Fruit fly (Drosophila melanogaster) whole organism, embryonic: ENCODE measurements around the gene Prim2.

Experiments
- CG10267 ChIP-seq: fragments of 200-800 bp; sonication (Bioruptor generic); optimal IDR thresholded peaks from 2 replicates; lab custom pipeline; 2018; ENCODE audit warnings: missing biosample characterization, mild to moderate bottlenecking, missing genetic modification characterization, moderate library complexity
- CG10462 ChIP-seq: fragments of 200-800 bp; sonication (Bioruptor generic); optimal IDR thresholded peaks from 2 replicates; lab custom pipeline; 2016; ENCODE audit warnings: missing biosample characterization, missing genetic modification characterization
- CG11085 ChIP-seq: fragments of 200-800 bp; sonication (Bioruptor generic); IDR thresholded peaks from 2 replicates; pipeline ENCODE4 v1.3.6; 2022; ENCODE audit warnings: missing biosample characterization, missing genetic modification characterization
- CG11696 ChIP-seq: fragments of 200-800 bp; sonication (Bioruptor generic); IDR thresholded peaks from 2 replicates; pipeline ENCODE4 v1.3.6; 2022; ENCODE audit warnings: missing biosample characterization, missing genetic modification characterization
- CG12104 ChIP-seq: fragments of 200-800 bp; sonication (Bioruptor generic); optimal IDR thresholded peaks from 3 replicates; lab custom pipeline; 2016; ENCODE audit warnings: missing biosample characterization, missing genetic modification characterization
- CG13123 ChIP-seq: fragments of 200-800 bp; sonication (Bioruptor generic); optimal IDR thresholded peaks from 2 replicates; lab custom pipeline; 2016; ENCODE audit warnings: missing biosample characterization, missing genetic modification characterization
- CG17361 ChIP-seq: fragments of 200-800 bp; sonication (Bioruptor generic); IDR thresholded peaks from 3 replicates; pipeline ENCODE4 v1.3.6; 2022; ENCODE audit warnings: missing biosample characterization, missing genetic modification characterization
- CG2129 ChIP-seq: fragments of 200-800 bp; sonication (Bioruptor generic); IDR thresholded peaks from 2 replicates; pipeline ENCODE4 v1.3.6; 2022; ENCODE audit warnings: missing biosample characterization, missing genetic modification characterization; ENCODE audit not compliant: partially characterized antibody
- CG2889 ChIP-seq: fragments of 200-800 bp; sonication (Bioruptor generic); IDR thresholded peaks from 3 replicates; pipeline ENCODE4 v1.3.6; 2022; ENCODE audit warnings: missing biosample characterization, missing genetic modification characterization
- CG34224 ChIP-seq: fragments of 200-800 bp; sonication (Bioruptor generic); IDR thresholded peaks from 3 replicates; pipeline ENCODE4 v1.3.6; 2022; ENCODE audit warnings: missing biosample characterization, missing genetic modification characterization; ENCODE audit not compliant: partially characterized antibody
- CG3847 ChIP-seq: fragments of 200-800 bp; sonication (Bioruptor generic); IDR thresholded peaks from 2 replicates; pipeline ENCODE4 v1.3.6; 2022; ENCODE audit warnings: missing biosample characterization, missing genetic modification characterization
- CG4617 ChIP-seq: fragments of 200-800 bp; sonication (Bioruptor generic); optimal IDR thresholded peaks from 3 replicates; lab custom pipeline; 2016; ENCODE audit warnings: missing biosample characterization, missing genetic modification characterization, borderline replicate concordance
- CG5953 ChIP-seq: fragments of 200-800 bp; sonication (Bioruptor generic); IDR thresholded peaks from 2 replicates; pipeline ENCODE4 v1.3.6; 2022; ENCODE audit warnings: missing biosample characterization, missing genetic modification characterization
- CG6791 ChIP-seq: fragments of 200-800 bp; sonication (Bioruptor generic); IDR thresholded peaks from 3 replicates; pipeline ENCODE4 v1.3.6; 2022; ENCODE audit warnings: missing biosample characterization, missing genetic modification characterization; ENCODE audit not compliant: partially characterized antibody
- D ChIP-seq, 2 experiments: fragments of 200-800 bp in 1 of 2; fragments of >200 bp in 1 of 2; sonication (Bioruptor generic) in 1 of 2; optimal IDR thresholded peaks; 2 replicates in 1 of 2; 3 replicates in 1 of 2; lab custom pipeline; 2017; ENCODE audit warnings: mild to moderate bottlenecking in 1 of 2, missing biosample characterization in 1 of 2, missing genetic modification characterization in 1 of 2, missing genetic modification reagents in 1 of 2
- Doc3 ChIP-seq: fragments of 200-800 bp; sonication (Bioruptor generic); IDR thresholded peaks from 3 replicates; pipeline ENCODE4 v1.3.6; 2022; ENCODE audit warnings: missing biosample characterization, missing genetic modification characterization; ENCODE audit not compliant: partially characterized antibody
- E2f2 ChIP-seq: fragments of 200-800 bp; sonication (Bioruptor generic); IDR thresholded peaks from 2 replicates; pipeline ENCODE4 v1.3.6; 2022; ENCODE audit warnings: missing biosample characterization, missing genetic modification characterization
- Ets65A ChIP-seq: fragments of 200-800 bp; sonication (Bioruptor generic); peaks from one replicate; lab custom pipeline; 2016; ENCODE audit warnings: missing biosample characterization, missing genetic modification characterization
- Ets97D ChIP-seq: fragments of 200-800 bp; sonication (Bioruptor generic); optimal IDR thresholded peaks from 3 replicates; lab custom pipeline; 2016; ENCODE audit warnings: missing biosample characterization, missing genetic modification characterization
- HLH4C ChIP-seq: fragments of 200-800 bp; sonication (Bioruptor generic); IDR thresholded peaks from 3 replicates; pipeline ENCODE4 v1.3.6; 2022; ENCODE audit warnings: missing biosample characterization, missing genetic modification characterization; ENCODE audit not compliant: partially characterized antibody
- HmgZ ChIP-seq: fragments of 200-800 bp; sonication (Bioruptor generic); optimal IDR thresholded peaks from 2 replicates; lab custom pipeline; 2018; ENCODE audit warnings: missing biosample characterization, mild to moderate bottlenecking, missing genetic modification characterization
- Med ChIP-seq: fragments of 200-800 bp; sonication (Bioruptor generic); peaks from one replicate; lab custom pipeline; 2016; ENCODE audit warnings: missing biosample characterization, missing genetic modification characterization, mild to moderate bottlenecking, inconsistent platforms, moderate library complexity
- Scr ChIP-seq: fragments of 200-800 bp; sonication (Bioruptor generic); IDR thresholded peaks from 2 replicates; pipeline ENCODE4 v1.3.6; 2022; ENCODE audit warnings: missing biosample characterization, missing genetic modification characterization; ENCODE audit not compliant: partially characterized antibody
- YL-1 ChIP-seq: fragments of 200-800 bp; sonication (Bioruptor generic); optimal IDR thresholded peaks from 3 replicates; lab custom pipeline; 2017; ENCODE audit warnings: missing biosample characterization, mild to moderate bottlenecking, missing genetic modification characterization
- ab ChIP-seq: fragments of 200-800 bp; sonication (Bioruptor generic); optimal IDR thresholded peaks from 2 replicates; lab custom pipeline; 2016; ENCODE audit warnings: missing biosample characterization, missing genetic modification characterization
- al ChIP-seq: fragments of 200-800 bp; sonication (Bioruptor generic); IDR thresholded peaks from 2 replicates; pipeline ENCODE4 v1.3.6; 2022; ENCODE audit warnings: missing biosample characterization, missing genetic modification characterization
- amos ChIP-seq: fragments of 200-800 bp; sonication (Bioruptor generic); IDR thresholded peaks from 2 replicates; pipeline ENCODE4 v1.3.6; 2022; ENCODE audit warnings: missing biosample characterization, missing genetic modification characterization; ENCODE audit not compliant: partially characterized antibody
- bbx ChIP-seq: fragments of 200-800 bp; sonication (Bioruptor generic); IDR thresholded peaks from 2 replicates; pipeline ENCODE4 v1.3.6; 2022; ENCODE audit warnings: missing biosample characterization, missing genetic modification characterization; ENCODE audit not compliant: partially characterized antibody
- cato ChIP-seq: fragments of 200-800 bp; sonication (Bioruptor generic); optimal IDR thresholded peaks from 2 replicates; lab custom pipeline; 2016; ENCODE audit warnings: missing biosample characterization, missing genetic modification characterization, borderline replicate concordance
- chinmo ChIP-seq: fragments of 200-800 bp; sonication (Bioruptor generic); IDR thresholded peaks from 4 replicates; pipeline ENCODE4 v1.3.6; 2022; ENCODE audit warnings: missing biosample characterization, missing genetic modification characterization; ENCODE audit not compliant: partially characterized antibody
- crp ChIP-seq, 2 experiments: fragments of 200-800 bp; sonication (Bioruptor generic); optimal IDR thresholded peaks; 2 replicates in 1 of 2; 3 replicates in 1 of 2; lab custom pipeline; 2017; ENCODE audit warnings: missing biosample characterization in 2 of 2, missing genetic modification characterization in 2 of 2, mild to moderate bottlenecking in 1 of 2, moderate library complexity in 1 of 2
- disco-r ChIP-seq: fragments of 200-800 bp; sonication (Bioruptor generic); optimal IDR thresholded peaks from 2 replicates; lab custom pipeline; 2016; ENCODE audit warnings: missing biosample characterization, missing genetic modification characterization
- dysf ChIP-seq: fragments of 200-800 bp; sonication (Bioruptor generic); IDR thresholded peaks from 3 replicates; pipeline ENCODE4 v1.3.6; 2022; ENCODE audit warnings: missing biosample characterization, missing genetic modification characterization
- emc ChIP-seq: fragments of 200-800 bp; sonication (Bioruptor generic); optimal IDR thresholded peaks from 2 replicates; lab custom pipeline; 2016; ENCODE audit warnings: missing biosample characterization, missing genetic modification characterization
- h ChIP-seq: fragments of >200 bp; optimal IDR thresholded peaks from 2 replicates; lab custom pipeline; 2017
- ind ChIP-seq: fragments of 200-800 bp; sonication (Bioruptor generic); optimal IDR thresholded peaks from 3 replicates; lab custom pipeline; 2016; ENCODE audit warnings: missing biosample characterization, missing genetic modification characterization
- inv ChIP-seq: fragments of 200-800 bp; sonication (Bioruptor generic); IDR thresholded peaks from 2 replicates; pipeline ENCODE4 v1.3.6; 2022; ENCODE audit warnings: missing biosample characterization, missing genetic modification characterization; ENCODE audit not compliant: partially characterized antibody
- mirr ChIP-seq: fragments of 200-800 bp; sonication (Bioruptor generic); optimal IDR thresholded peaks from 3 replicates; lab custom pipeline; 2018; ENCODE audit warnings: missing biosample characterization, mild to moderate bottlenecking, missing genetic modification characterization
- nerfin-2 ChIP-seq: fragments of 200-800 bp; sonication (Bioruptor generic); IDR thresholded peaks from 2 replicates; pipeline ENCODE4 v1.3.6; 2022; ENCODE audit warnings: missing biosample characterization, missing genetic modification characterization; ENCODE audit not compliant: partially characterized antibody
- oc ChIP-seq: fragments of 200-800 bp; sonication (Bioruptor generic); optimal IDR thresholded peaks from 2 replicates; lab custom pipeline; 2018; ENCODE audit warnings: missing biosample characterization, mild to moderate bottlenecking, missing genetic modification characterization, moderate library complexity
- row ChIP-seq: fragments of 200-800 bp; sonication (Bioruptor generic); IDR thresholded peaks from 3 replicates; pipeline ENCODE4 v1.3.6; 2022; ENCODE audit warnings: missing biosample characterization, missing genetic modification characterization
- run ChIP-seq: fragments of 200-800 bp; sonication (Bioruptor generic); optimal IDR thresholded peaks from 3 replicates; lab custom pipeline; 2018; ENCODE audit warnings: missing biosample characterization, mild to moderate bottlenecking, missing genetic modification characterization
- sens ChIP-seq: fragments of 200-800 bp; sonication (Bioruptor generic); peaks from one replicate; lab custom pipeline; 2016; ENCODE audit warnings: missing biosample characterization, missing genetic modification characterization
- sna ChIP-seq: fragments of 200-800 bp; sonication (Bioruptor generic); IDR thresholded peaks from 2 replicates; pipeline ENCODE4 v1.3.6; 2022; ENCODE audit warnings: missing biosample characterization, missing genetic modification characterization; ENCODE audit not compliant: partially characterized antibody
- so ChIP-seq: fragments of 200-800 bp; sonication (Bioruptor generic); IDR thresholded peaks from 3 replicates; pipeline ENCODE4 v1.3.6; 2022; ENCODE audit warnings: missing biosample characterization, missing genetic modification characterization
- tna ChIP-seq: fragments of 200-800 bp; sonication (Bioruptor generic); IDR thresholded peaks from 2 replicates; pipeline ENCODE4 v1.3.6; 2022; ENCODE audit warnings: missing biosample characterization, missing genetic modification characterization; ENCODE audit not compliant: partially characterized antibody
- unc-4 ChIP-seq: fragments of 200-800 bp; sonication (Bioruptor generic); IDR thresholded peaks from 2 replicates; pipeline ENCODE4 v1.3.6; 2022; ENCODE audit warnings: missing biosample characterization, missing genetic modification characterization; ENCODE audit not compliant: partially characterized antibody
- z ChIP-seq: fragments of 200-800 bp; sonication (Bioruptor generic); IDR thresholded peaks from 3 replicates; pipeline ENCODE4 v1.3.6; 2022; ENCODE audit warnings: missing biosample characterization, missing genetic modification characterization
- zfh2 ChIP-seq: fragments of 200-800 bp; sonication (Bioruptor generic); optimal IDR thresholded peaks from 2 replicates; lab custom pipeline; 2016; ENCODE audit warnings: missing biosample characterization, missing genetic modification characterization

Prim2 gene

dm6 chr3L:20356613-20357012 lies 4.8 kb downstream of the Prim2 start, which contains the start of gene kin17 (continued):
- TF ChIP-seq CG2129 (GFP tag; lab: Robert Waterston, UW): 0 out of 2 replicates have a peak, but pooled peaks have one; percentile 17
- TF ChIP-seq row (GFP tag; lab: Robert Waterston, UW): peak; percentile 14; the same call in 1 of the 3 replicates
- peak; percentile 90 for TF ChIP-seq E2f2 (GFP tag; lab: Robert Waterston, UW)
- TF ChIP-seq Doc3: peak; percentile 45; the same call in 1 of the 3 replicates
- peak; percentile 68 for TF ChIP-seq CG4617
- peak; percentile 1 for TF ChIP-seq Ets97D (GFP tag; lab: Kevin White, UChicago)
- TF ChIP-seq nerfin-2 (GFP tag; lab: Robert Waterston, UW): 0 out of 2 replicates have a peak, but pooled peaks have one; percentile 26
- peak; percentile 35 for TF ChIP-seq CG10267 (tag; lab: Kevin White, UChicago)
- peak; percentile 73; the same call in 2 of the 3 replicates for TF ChIP-seq CG6791
- TF ChIP-seq emc: no peak
- TF ChIP-seq crp (GFP tag; optimal IDR thresholded peaks at IDR 0.05; lab: Kevin White, UChicago): peak in 1 of 2 experiments; percentile 60
- TF ChIP-seq so: 0 out of 3 replicates have a peak, but pooled peaks have one; percentile 13
- no peak for TF ChIP-seq z (GFP tag; lab: Robert Waterston, UW)
- peak; percentile 58 for TF ChIP-seq YL-1 (GFP tag; lab: Kevin White, UChicago)
- peak; percentile 56 for TF ChIP-seq Med (GFP tag; lab: Kevin White, UChicago)
- TF ChIP-seq HmgZ: peak; percentile 24
- TF ChIP-seq zfh2 (GFP tag; lab: Kevin White, UChicago): no peak
- TF ChIP-seq amos (GFP tag; lab: Robert Waterston, UW): peak; percentile 72
- TF ChIP-seq bbx (GFP tag; lab: Robert Waterston, UW): peak; percentile 75
- peak; percentile 8 for TF ChIP-seq CG10462
- TF ChIP-seq CG12104: no peak
- TF ChIP-seq CG3847 (GFP tag; lab: Robert Waterston, UW): peak; percentile 26; the same call in 1 of the 2 replicates
- no peak for TF ChIP-seq chinmo
- TF ChIP-seq sna (GFP tag; lab: Robert Waterston, UW): peak; percentile 51; the same call in 1 of the 2 replicates
- peak; percentile 75 for TF ChIP-seq Scr (GFP tag; lab: Robert Waterston, UW)
- no peak for TF ChIP-seq dysf (GFP tag; lab: Robert Waterston, UW)
- TF ChIP-seq inv (GFP tag; lab: Robert Waterston, UW): peak; percentile 39; the same call in 1 of the 2 replicates
- no peak for TF ChIP-seq oc
- peak; percentile 74 for TF ChIP-seq unc-4 (GFP tag; lab: Robert Waterston, UW)
- TF ChIP-seq h (lab: Kevin White, UChicago): no peak
- TF ChIP-seq tna (GFP tag; lab: Robert Waterston, UW): peak; percentile 55; the same call in 1 of the 2 replicates
- TF ChIP-seq, all 482 proteins: peak for 52

- TF ChIP-seq mirr (GFP tag; lab: Kevin White, UChicago): no peak
- TF ChIP-seq CG5953 (GFP tag; lab: Robert Waterston, UW): peak; percentile 26; the same call in 1 of the 2 replicates
- no peak for TF ChIP-seq cato (GFP tag; lab: Kevin White, UChicago)
- no peak for TF ChIP-seq ind (GFP tag; lab: Kevin White, UChicago)
- TF ChIP-seq disco-r (GFP tag; lab: Kevin White, UChicago): no peak
Measured at dm6 chr3L:20354872-20355271, 6.5 kb downstream of the Prim2 start.

- TF ChIP-seq Ets65A (GFP tag; lab: Kevin White, UChicago) (peak; percentile 47), CG13123 (GFP tag; lab: Kevin White, UChicago) (no peak), CG11085 (GFP tag; lab: Robert Waterston, UW) (no peak), D (optimal IDR thresholded peaks at IDR 0.05; lab: Kevin White, UChicago) (no peak), D (GFP tag; optimal IDR thresholded peaks at IDR 0.05; lab: Kevin White, UChicago) (no peak), CG17361 (GFP tag; lab: Robert Waterston, UW) (no peak), HLH4C (GFP tag; lab: Robert Waterston, UW) (no peak), ab (GFP tag; lab: Kevin White, UChicago) (no peak), CG34224 (no peak), CG2889 (GFP tag; lab: Robert Waterston, UW) (no peak), so (no peak), CG11696 (GFP tag; lab: Robert Waterston, UW) (no peak), sens (GFP tag; lab: Kevin White, UChicago) (peak; percentile 55), run (tag; lab: Kevin White, UChicago) (no peak), al (GFP tag; lab: Robert Waterston, UW) (no peak)
Measured at dm6 chr3L:20354363-20354762, 7.0 kb downstream of the Prim2 start.
